Fruit fly (Drosophila melanogaster): ENCODE data around the gene Dtd.

The Dtd gene

dm6 chr3R:11421643-11422122 is 8.2 kb upstream of the Dtd start, which contains the start of the genes ninaG and Sptz (continued):
- TF ChIP-seq bbx (GFP tag; IDR thresholded peaks at IDR 0.05; ENCODE audit: partially characterized antibody) = no peak
- TF ChIP-seq CG6689 (GFP tag; IDR thresholded peaks at IDR 0.05) = peak; percentile 97
- 0 out of 3 replicates have a peak, but pooled peaks have one; percentile 33 for TF ChIP-seq CG14860 (GFP tag; IDR thresholded peaks at IDR 0.05; ENCODE audit: partially characterized antibody)
- TF ChIP-seq CG11247 (GFP tag; IDR thresholded peaks at IDR 0.05) = peak; percentile 95
- peak; percentile 96 for TF ChIP-seq ems (GFP tag; optimal IDR thresholded peaks at IDR 0.05)
- peak; percentile 91 for TF ChIP-seq repo (GFP tag; optimal IDR thresholded peaks at IDR 0.05)
- TF ChIP-seq CG2129 (GFP tag; IDR thresholded peaks at IDR 0.05; ENCODE audit: partially characterized antibody) = no peak
- no peak for TF ChIP-seq tna (GFP tag; IDR thresholded peaks at IDR 0.05; ENCODE audit: partially characterized antibody)
- TF ChIP-seq pum (GFP tag; optimal IDR thresholded peaks at IDR 0.05) = peak; percentile 96
- peak; percentile 81 for TF ChIP-seq toy (GFP tag; IDR thresholded peaks at IDR 0.05)
- peak; percentile 92 for TF ChIP-seq CG31441 (GFP tag; IDR thresholded peaks at IDR 0.05)
- TF ChIP-seq BtbVII (GFP tag; optimal IDR thresholded peaks at IDR 0.05) = peak; percentile 74
- peak; percentile 86 for TF ChIP-seq CG1024 (GFP tag; IDR thresholded peaks at IDR 0.05)
- peak; percentile 87 for TF ChIP-seq Bdp1 (GFP tag; optimal IDR thresholded peaks at IDR 0.05)
- no peak for TF ChIP-seq abd-A (tag; optimal IDR thresholded peaks at IDR 0.05)
- 0 out of 3 replicates have a peak, but pooled peaks have one; percentile 30 for TF ChIP-seq vnd (GFP tag; IDR thresholded peaks at IDR 0.05; ENCODE audit: partially characterized antibody)
- TF ChIP-seq ci (GFP tag; IDR thresholded peaks at IDR 0.05) = peak; percentile 91
- no peak for TF ChIP-seq B-H2 (GFP tag; optimal IDR thresholded peaks at IDR 0.05)
- TF ChIP-seq Opbp (GFP tag; IDR thresholded peaks at IDR 0.05; ENCODE audit: partially characterized antibody) = peak; percentile 38; the same call in 1 of the 3 replicates
- TF ChIP-seq mld (GFP tag; IDR thresholded peaks at IDR 0.05; ENCODE audit: partially characterized antibody) = no peak
- peak; percentile 96 for TF ChIP-seq ind (GFP tag; optimal IDR thresholded peaks at IDR 0.05)
- peak; percentile 88 for TF ChIP-seq dm (GFP tag; optimal IDR thresholded peaks at IDR 0.05)
- peak; percentile 73 for TF ChIP-seq Dll (GFP tag; IDR thresholded peaks at IDR 0.05; ENCODE audit: partially characterized antibody)
- TF ChIP-seq CG7745 (tag; optimal IDR thresholded peaks at IDR 0.05) = no peak
- TF ChIP-seq CG18262 (tag; optimal IDR thresholded peaks at IDR 0.05) = peak; percentile 89
- TF ChIP-seq CG17912 (GFP tag; optimal IDR thresholded peaks at IDR 0.05) = peak; percentile 4
- peak; percentile 31 for TF ChIP-seq CG14965 (GFP tag; optimal IDR thresholded peaks at IDR 0.05; ENCODE audit: borderline replicate concordance)
- peak; percentile 93 for TF ChIP-seq CG9817 (tag; optimal IDR thresholded peaks at IDR 0.05)
- TF ChIP-seq cad (GFP tag; optimal IDR thresholded peaks at IDR 0.05) = no peak
- peak; percentile 97 for TF ChIP-seq zfh1 (GFP tag; IDR thresholded peaks at IDR 0.05)
- TF ChIP-seq her (GFP tag; optimal IDR thresholded peaks at IDR 0.05) = peak; percentile 84
- TF ChIP-seq B-H1 (GFP tag; IDR thresholded peaks at IDR 0.05) = peak; percentile 92
- peak; percentile 11 for TF ChIP-seq mirr (GFP tag; optimal IDR thresholded peaks at IDR 0.05)
- TF ChIP-seq Nf-YA (GFP tag; IDR thresholded peaks at IDR 0.05) = peak; percentile 87
- peak; percentile 95 for TF ChIP-seq fu2 (GFP tag; optimal IDR thresholded peaks at IDR 0.05)
- TF ChIP-seq CG15514 (GFP tag; optimal IDR thresholded peaks at IDR 0.05) = peak; percentile 93
- TF ChIP-seq Fer2 (tag; optimal IDR thresholded peaks at IDR 0.05) = peak; percentile 84
- TF ChIP-seq hkb (optimal IDR thresholded peaks at IDR 0.05) = peak; percentile 51
- TF ChIP-seq hkb (GFP tag; IDR thresholded peaks at IDR 0.05) = peak; percentile 94
- TF ChIP-seq CG12071 (GFP tag; optimal IDR thresholded peaks at IDR 0.05) = peak; percentile 48
- TF ChIP-seq CG10565 (GFP tag; optimal IDR thresholded peaks at IDR 0.05) = peak; percentile 78
- peak; percentile 91 for TF ChIP-seq CG17829 (tag; optimal IDR thresholded peaks at IDR 0.05)
- peak; percentile 96 for TF ChIP-seq Chrac-16 (GFP tag; optimal IDR thresholded peaks at IDR 0.05)
- TF ChIP-seq jumu (GFP tag; optimal IDR thresholded peaks at IDR 0.05) = peak; percentile 95
- TF ChIP-seq CG17612 (GFP tag; IDR thresholded peaks at IDR 0.05) = peak; percentile 73
- TF ChIP-seq tgo (GFP tag; IDR thresholded peaks at IDR 0.05) = peak; percentile 96
- peak; percentile 84 for TF ChIP-seq psq (GFP tag; optimal IDR thresholded peaks at IDR 0.05)
- no peak for TF ChIP-seq hb (GFP tag; IDR thresholded peaks at IDR 0.05; ENCODE audit: partially characterized antibody)
- TF ChIP-seq Kr (GFP tag; optimal IDR thresholded peaks at IDR 0.05) = no peak
- TF ChIP-seq vvl (GFP tag; IDR thresholded peaks at IDR 0.05) = peak; percentile 98

All from whole organism, embryonic.